Worm (Caenorhabditis elegans) whole organism, early embryonic: Measurements from ENCODE around the gene Y46G5A.8.

Source experiments
- B0310.2 ChIP-seq: sonication (generic microtip); optimal IDR thresholded peaks from 2 replicates; lab custom pipeline; 2016; ENCODE audit warnings: mild to moderate bottlenecking, missing genetic modification characterization, missing compliant biosample characterization
- aly-1 ChIP-seq: sonication (generic microtip); optimal IDR thresholded peaks from 2 replicates; lab custom pipeline; 2016; ENCODE audit warnings: missing genetic modification characterization, missing compliant biosample characterization
- ama-1 ChIP-seq: fragments of 150-350 bp; optimal IDR thresholded peaks from 2 replicates; lab custom pipeline; 2014
- ceh-13 ChIP-seq: fragments of 200-800 bp; sonication (Bioruptor generic); optimal IDR thresholded peaks from 2 replicates; lab custom pipeline; 2018; ENCODE audit warnings: mild to moderate bottlenecking, missing genetic modification characterization, missing compliant biosample characterization
- flt-1 ChIP-seq: fragments of 200-800 bp; sonication (Bioruptor generic); IDR thresholded peaks from 2 replicates; pipeline ENCODE4 v1.3.6; 2022; ENCODE audit warnings: missing genetic modification characterization, missing compliant biosample characterization
- hnd-1 ChIP-seq: sonication (generic microtip); optimal IDR thresholded peaks from 2 replicates; lab custom pipeline; 2016; ENCODE audit warnings: missing genetic modification characterization, missing compliant biosample characterization
- scrt-1 ChIP-seq: fragments of 200-800 bp; sonication (Bioruptor generic); IDR thresholded peaks from 2 replicates; pipeline ENCODE4 v1.3.6; 2022; ENCODE audit warnings: missing genetic modification characterization, missing compliant biosample characterization
- tbx-11 ChIP-seq: fragments of 200-800 bp; sonication (Bioruptor generic); IDR thresholded peaks from 2 replicates; pipeline ENCODE4 v1.3.6; 2022; ENCODE audit warnings: missing genetic modification characterization, missing compliant biosample characterization

DNA sequence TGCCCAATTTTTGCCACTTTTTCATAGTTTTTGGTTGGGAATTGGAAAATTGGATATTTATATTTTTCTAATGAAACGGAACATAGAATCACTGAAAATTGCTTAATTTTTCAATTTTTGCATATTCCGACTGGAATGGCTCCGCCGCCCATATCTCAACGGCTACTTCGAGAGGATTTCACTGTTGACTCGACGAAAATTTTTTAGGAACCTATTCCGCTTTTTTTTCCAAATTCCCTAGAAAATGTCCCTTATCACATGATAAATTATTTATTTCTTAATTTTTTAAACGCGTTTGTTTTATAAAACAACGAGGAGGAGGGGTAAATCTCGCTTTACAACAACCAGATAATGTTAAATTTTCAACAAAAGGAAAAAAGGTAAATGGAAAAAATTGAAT, 29.4 kb upstream of the Y46G5A.8 start:
- TF ChIP-seq ama-1 (lab: Kevin White, UChicago) (no peak), aly-1 (tag; lab: Kevin White, UChicago) (no peak), tbx-11 (no peak), hnd-1 (tag; lab: Kevin White, UChicago) (no peak), B0310.2 (tag; lab: Kevin White, UChicago) (no peak), ceh-13 (no peak), scrt-1 (GFP tag; lab: Robert Waterston, UW) (no peak), flt-1 (GFP tag; lab: Robert Waterston, UW) (no peak)
